Fruit fly (Drosophila melanogaster) whole organism, embryonic: ENCODE results near the gene CG11178.

Experiments
- Abd-B ChIP-seq: fragments of 200-800 bp; sonication (Bioruptor generic); optimal IDR thresholded peaks from 2 replicates; lab custom pipeline; 2018; ENCODE audit warnings: missing biosample characterization, mild to moderate bottlenecking, missing genetic modification characterization, moderate library complexity
- Bgb ChIP-seq: fragments of 200-800 bp; sonication (Bioruptor generic); IDR thresholded peaks from 2 replicates; pipeline ENCODE4 v1.3.6; 2022; ENCODE audit warnings: missing biosample characterization, missing genetic modification characterization; ENCODE audit not compliant: partially characterized antibody
- CG10366 ChIP-seq: fragments of 200-800 bp; sonication (Bioruptor generic); IDR thresholded peaks from 2 replicates; pipeline ENCODE4 v1.3.6; 2022; ENCODE audit warnings: missing biosample characterization, missing genetic modification characterization
- CG13775 ChIP-seq: fragments of 200-800 bp; sonication (Bioruptor generic); optimal IDR thresholded peaks from 3 replicates; lab custom pipeline; 2017; ENCODE audit warnings: missing biosample characterization, mild to moderate bottlenecking, missing genetic modification characterization
- CG14050 ChIP-seq: fragments of 200-800 bp; sonication (Bioruptor generic); IDR thresholded peaks from 3 replicates; pipeline ENCODE4 v1.3.6; 2022; ENCODE audit warnings: missing biosample characterization, missing genetic modification characterization
- CG1529 ChIP-seq: fragments of 200-800 bp; sonication (Bioruptor generic); optimal IDR thresholded peaks from 3 replicates; lab custom pipeline; 2018; ENCODE audit warnings: missing biosample characterization, missing genetic modification characterization
- CG15514 ChIP-seq: fragments of 200-800 bp; sonication (Bioruptor generic); optimal IDR thresholded peaks from 3 replicates; lab custom pipeline; 2017; ENCODE audit warnings: missing biosample characterization, missing genetic modification characterization, mild to moderate bottlenecking, moderate library complexity, missing genetic modification reagents
- CG17829 ChIP-seq: fragments of 200-800 bp; optimal IDR thresholded peaks from 2 replicates; lab custom pipeline; 2019; ENCODE audit warnings: missing biosample characterization, mild to moderate bottlenecking, missing genetic modification characterization, moderate library complexity
- CG2120 ChIP-seq: fragments of 200-800 bp; sonication (Bioruptor generic); optimal IDR thresholded peaks from 3 replicates; lab custom pipeline; 2016; ENCODE audit warnings: missing biosample characterization, missing genetic modification characterization
- CG2678 ChIP-seq: fragments of 200-800 bp; sonication (Bioruptor generic); optimal IDR thresholded peaks from 3 replicates; lab custom pipeline; 2019; ENCODE audit warnings: missing biosample characterization, mild to moderate bottlenecking, missing genetic modification characterization, moderate library complexity
- CG31224 ChIP-seq: fragments of 200-800 bp; sonication (Bioruptor generic); IDR thresholded peaks from 2 replicates; pipeline ENCODE4 v1.3.6; 2022; ENCODE audit warnings: missing biosample characterization, missing genetic modification characterization
- CG32772 ChIP-seq: fragments of 200-800 bp; sonication (Bioruptor generic); IDR thresholded peaks from 2 replicates; pipeline ENCODE4 v1.3.6; 2022; ENCODE audit warnings: missing biosample characterization, missing genetic modification characterization
- CG4360 ChIP-seq: fragments of 200-800 bp; sonication (Bioruptor generic); IDR thresholded peaks from 2 replicates; pipeline ENCODE4 v1.3.6; 2022; ENCODE audit warnings: missing biosample characterization, missing genetic modification characterization
- CG6683 ChIP-seq: fragments of 200-800 bp; sonication (Bioruptor generic); optimal IDR thresholded peaks from 2 replicates; lab custom pipeline; 2017; ENCODE audit warnings: missing biosample characterization, mild to moderate bottlenecking, missing genetic modification characterization, missing genetic modification reagents
- CG6813 ChIP-seq: fragments of 200-800 bp; sonication (Bioruptor generic); optimal IDR thresholded peaks from 2 replicates; lab custom pipeline; 2017; ENCODE audit warnings: missing biosample characterization, missing genetic modification characterization, mild to moderate bottlenecking, moderate library complexity, missing genetic modification reagents
- CG7928 ChIP-seq: fragments of 200-800 bp; sonication (Bioruptor generic); optimal IDR thresholded peaks from 2 replicates; lab custom pipeline; 2017; ENCODE audit warnings: missing biosample characterization, mild to moderate bottlenecking, missing genetic modification characterization
- CG9215 ChIP-seq: fragments of 200-800 bp; sonication (Bioruptor generic); IDR thresholded peaks from 2 replicates; pipeline ENCODE4 v1.3.6; 2022; ENCODE audit warnings: missing biosample characterization, missing genetic modification characterization
- Chrac-16 ChIP-seq: fragments of 200-800 bp; sonication (Bioruptor generic); optimal IDR thresholded peaks from 3 replicates; lab custom pipeline; 2016; ENCODE audit warnings: missing biosample characterization, missing genetic modification characterization
- HLH4C ChIP-seq: fragments of 200-800 bp; sonication (Bioruptor generic); IDR thresholded peaks from 3 replicates; pipeline ENCODE4 v1.3.6; 2022; ENCODE audit warnings: missing biosample characterization, missing genetic modification characterization; ENCODE audit not compliant: partially characterized antibody
- Hsf ChIP-seq: fragments of 200-800 bp; sonication (Bioruptor generic); optimal IDR thresholded peaks from 3 replicates; lab custom pipeline; 2016; ENCODE audit warnings: missing biosample characterization, missing genetic modification characterization
- Lpt ChIP-seq: fragments of >200 bp; optimal IDR thresholded peaks from 2 replicates; lab custom pipeline; 2018; ENCODE audit warnings: missing biosample characterization, missing genetic modification characterization
- Max ChIP-seq: fragments of 200-800 bp; sonication (Bioruptor generic); optimal IDR thresholded peaks from 2 replicates; lab custom pipeline; 2016; ENCODE audit warnings: missing biosample characterization, mild to moderate bottlenecking, missing genetic modification characterization
- Opbp ChIP-seq: fragments of 200-800 bp; sonication (Bioruptor generic); IDR thresholded peaks from 3 replicates; pipeline ENCODE4 v1.3.6; 2022; ENCODE audit warnings: missing biosample characterization, missing genetic modification characterization; ENCODE audit not compliant: partially characterized antibody
- Ptx1 ChIP-seq: fragments of 200-800 bp; sonication (Bioruptor generic); IDR thresholded peaks from 2 replicates; pipeline ENCODE4 v1.3.6; 2022; ENCODE audit warnings: missing biosample characterization, missing genetic modification characterization
- Scr ChIP-seq: fragments of 200-800 bp; sonication (Bioruptor generic); IDR thresholded peaks from 2 replicates; pipeline ENCODE4 v1.3.6; 2022; ENCODE audit warnings: missing biosample characterization, missing genetic modification characterization; ENCODE audit not compliant: partially characterized antibody
- Sry-δ ChIP-seq: fragments of 200-800 bp; sonication (Bioruptor generic); optimal IDR thresholded peaks from 2 replicates; lab custom pipeline; 2016; ENCODE audit warnings: missing biosample characterization, missing genetic modification characterization
- Xrp1 ChIP-seq: fragments of 200-800 bp; sonication (Bioruptor generic); IDR thresholded peaks from 2 replicates; pipeline ENCODE4 v1.3.6; 2022; ENCODE audit warnings: missing biosample characterization, missing genetic modification characterization
- az2 ChIP-seq: fragments of 200-800 bp; sonication (Bioruptor generic); optimal IDR thresholded peaks from 3 replicates; lab custom pipeline; 2016; ENCODE audit warnings: missing biosample characterization, missing genetic modification characterization
- dm ChIP-seq: fragments of 200-800 bp; sonication (Bioruptor generic); optimal IDR thresholded peaks from 3 replicates; lab custom pipeline; 2016; ENCODE audit warnings: missing biosample characterization, missing genetic modification characterization
- dysf ChIP-seq: fragments of 200-800 bp; sonication (Bioruptor generic); IDR thresholded peaks from 3 replicates; pipeline ENCODE4 v1.3.6; 2022; ENCODE audit warnings: missing biosample characterization, missing genetic modification characterization
- emc ChIP-seq: fragments of 200-800 bp; sonication (Bioruptor generic); optimal IDR thresholded peaks from 2 replicates; lab custom pipeline; 2016; ENCODE audit warnings: missing biosample characterization, missing genetic modification characterization
- fd96Cb ChIP-seq: fragments of 200-800 bp; sonication (Bioruptor generic); optimal IDR thresholded peaks from 2 replicates; lab custom pipeline; 2018; ENCODE audit warnings: missing biosample characterization, mild to moderate bottlenecking, missing genetic modification characterization, moderate library complexity
- gcm2 ChIP-seq: fragments of 200-800 bp; sonication (Bioruptor generic); optimal IDR thresholded peaks from 2 replicates; lab custom pipeline; 2016; ENCODE audit warnings: missing biosample characterization, missing genetic modification characterization
- gsb ChIP-seq: fragments of 200-800 bp; sonication (Bioruptor generic); IDR thresholded peaks from 2 replicates; pipeline ENCODE4 v1.3.6; 2022; ENCODE audit warnings: missing biosample characterization, missing genetic modification characterization
- kay ChIP-seq: fragments of 200-800 bp; sonication (Bioruptor generic); optimal IDR thresholded peaks from 2 replicates; lab custom pipeline; 2016; ENCODE audit warnings: missing biosample characterization, missing genetic modification characterization
- luna ChIP-seq: fragments of 200-800 bp; sonication (Bioruptor generic); optimal IDR thresholded peaks from 2 replicates; lab custom pipeline; 2016; ENCODE audit warnings: missing biosample characterization, missing genetic modification characterization
- pan ChIP-seq, 4 experiments: fragments of >200 bp in 3 of 4; fragments of 200-800 bp in 1 of 4; sonication (Bioruptor generic) in 1 of 4; optimal IDR thresholded peaks in 3 of 4; IDR thresholded peaks in 1 of 4; 2 replicates each; pipeline versions ENCODE4 v1.3.6 to Lab custom; 2017 to 2022; ENCODE audit warnings: missing biosample characterization in 2 of 4, missing genetic modification characterization in 2 of 4, mixed read lengths in 1 of 4
- pb ChIP-seq: fragments of 200-800 bp; sonication (Bioruptor generic); optimal IDR thresholded peaks from 3 replicates; lab custom pipeline; 2016; ENCODE audit warnings: missing biosample characterization, missing genetic modification characterization
- pho ChIP-seq: fragments of 200-800 bp; sonication (Bioruptor generic); optimal IDR thresholded peaks from 2 replicates; lab custom pipeline; 2016; ENCODE audit warnings: missing biosample characterization, missing genetic modification characterization
- phol ChIP-seq: fragments of 200-800 bp; sonication (Bioruptor generic); optimal IDR thresholded peaks from 3 replicates; lab custom pipeline; 2018; ENCODE audit warnings: missing biosample characterization, mild to moderate bottlenecking, missing genetic modification characterization, moderate library complexity
- ro ChIP-seq: fragments of 200-800 bp; sonication (Bioruptor generic); IDR thresholded peaks from 2 replicates; pipeline ENCODE4 v1.3.6; 2022; ENCODE audit warnings: missing biosample characterization, missing genetic modification characterization
- tap ChIP-seq: fragments of 200-800 bp; optimal IDR thresholded peaks from 3 replicates; lab custom pipeline; 2019; ENCODE audit warnings: missing biosample characterization, mild to moderate bottlenecking, missing genetic modification characterization, moderate library complexity
- ttk ChIP-seq: fragments of 200-800 bp; sonication (Bioruptor generic); IDR thresholded peaks from 2 replicates; pipeline ENCODE4 v2.1.2; 2022; ENCODE audit warnings: missing biosample characterization, missing genetic modification characterization
- tup ChIP-seq: fragments of 200-800 bp; sonication (Bioruptor generic); optimal IDR thresholded peaks from 2 replicates; lab custom pipeline; 2016; ENCODE audit warnings: missing biosample characterization, mild to moderate bottlenecking, missing genetic modification characterization, moderate library complexity
- usp ChIP-seq: fragments of >200 bp; optimal IDR thresholded peaks from 2 replicates; lab custom pipeline; 2017; ENCODE audit warnings: missing biosample characterization, missing genetic modification characterization
- vnd ChIP-seq: fragments of 200-800 bp; sonication (Bioruptor generic); IDR thresholded peaks from 3 replicates; pipeline ENCODE4 v1.3.6; 2022; ENCODE audit warnings: missing biosample characterization, missing genetic modification characterization; ENCODE audit not compliant: partially characterized antibody
- vvl ChIP-seq: fragments of 200-800 bp; sonication (Bioruptor generic); IDR thresholded peaks from 2 replicates; pipeline ENCODE4 v1.3.6; 2022; ENCODE audit warnings: missing biosample characterization, missing genetic modification characterization
- yki ChIP-seq: fragments of >200 bp; optimal IDR thresholded peaks from 3 replicates; lab custom pipeline; 2018
- zen ChIP-seq: fragments of 200-800 bp; sonication (Bioruptor generic); optimal IDR thresholded peaks from 3 replicates; lab custom pipeline; 2018; ENCODE audit warnings: missing biosample characterization, mild to moderate bottlenecking, missing genetic modification characterization, moderate library complexity
- zfh1 ChIP-seq: fragments of 200-800 bp; sonication (Bioruptor generic); IDR thresholded peaks from 3 replicates; pipeline ENCODE4 v1.3.6; 2022; ENCODE audit warnings: missing biosample characterization, missing genetic modification characterization

The CG11178 gene

dm6 chrX:13616417-13617050 is 11.1 kb downstream of the CG11178 start, which contains the start of the genes tth and Tango2 (continued):
- TF ChIP-seq Max (GFP tag; lab: Kevin White, UChicago) (peak; percentile 70), Lpt (GFP tag; lab: Kevin White, UChicago) (no peak), CG13775 (peak; percentile 75), Sry-δ (GFP tag; lab: Kevin White, UChicago) (peak; percentile 90), CG31224 (peak; percentile 65), gsb (peak; percentile 52), ttk (GFP tag; lab: Robert Waterston, UW) (peak; percentile 60), zfh1 (GFP tag; lab: Robert Waterston, UW) (peak; percentile 74; the same call in 2 of the 3 replicates), vnd (peak; percentile 59; the same call in 1 of the 3 replicates), CG10366 (GFP tag; lab: Robert Waterston, UW) (peak; percentile 71), CG9215 (GFP tag; lab: Robert Waterston, UW) (peak; percentile 57), phol (peak; percentile 61), Bgb (peak; percentile 55), usp (no peak), Ptx1 (peak; percentile 77), gcm2 (GFP tag; lab: Kevin White, UChicago) (no peak), Hsf (GFP tag; lab: Kevin White, UChicago) (peak; percentile 76), Scr (peak; percentile 72), kay (GFP tag; lab: Kevin White, UChicago) (peak; percentile 27), tup (no peak), luna (GFP tag; lab: Kevin White, UChicago) (no peak), dysf (GFP tag; lab: Robert Waterston, UW) (peak; percentile 82), CG6683 (GFP tag; lab: Kevin White, UChicago) (peak; percentile 17), az2 (GFP tag; lab: Kevin White, UChicago) (peak; percentile 91), vvl (GFP tag; lab: Robert Waterston, UW) (peak; percentile 62), Opbp (no peak), ro (GFP tag; lab: Robert Waterston, UW) (no peak), Abd-B (GFP tag; lab: Kevin White, UChicago) (peak; percentile 67), CG14050 (GFP tag; lab: Robert Waterston, UW) (peak; percentile 67), fd96Cb (tag; lab: Kevin White, UChicago) (peak; percentile 43), zen (tag; lab: Kevin White, UChicago) (peak; percentile 63), CG6813 (no peak), CG15514 (GFP tag; lab: Kevin White, UChicago) (peak; percentile 29), Chrac-16 (GFP tag; lab: Kevin White, UChicago) (peak; percentile 60), yki (lab: Kevin White, UChicago) (no peak), pho (GFP tag; lab: Kevin White, UChicago) (peak; percentile 63), CG32772 (GFP tag; lab: Robert Waterston, UW) (0 out of 2 replicates have a peak, but pooled peaks have one; percentile 39), pb (GFP tag; lab: Kevin White, UChicago) (no peak), CG2120 (GFP tag; lab: Kevin White, UChicago) (peak; percentile 91), pan (optimal IDR thresholded peaks at IDR 0.05; lab: Kevin White, UChicago) (no peak), pan (GFP tag; optimal IDR thresholded peaks at IDR 0.05 in 1 of 2, IDR thresholded peaks at IDR 0.05 in 1 of 2) (peak in 1 of 2 experiments; percentile 78), CG17829 (tag; lab: Kevin White, UChicago) (peak; percentile 60), dm (no peak), HLH4C (GFP tag; lab: Robert Waterston, UW) (peak; percentile 52; the same call in 2 of the 3 replicates), tap (tag; lab: Kevin White, UChicago) (no peak), CG7928 (peak; percentile 44), Xrp1 (GFP tag; lab: Robert Waterston, UW) (peak; percentile 82), emc (no peak), CG4360 (GFP tag; lab: Robert Waterston, UW) (no peak), CG2678 (tag; lab: Kevin White, UChicago) (peak; percentile 87), CG1529 (GFP tag; lab: Kevin White, UChicago) (no peak)
